Fruit fly (Drosophila melanogaster): ENCODE data around the gene Tsp3A.

Tsp3A gene

dm6 chrX:2653533-2654296 lies 34.2 kb upstream of the Tsp3A start (continued):
- TF ChIP-seq CG11504 (tag; optimal IDR thresholded peaks at IDR 0.05) (peak; percentile 26), CG3407 (GFP tag; optimal IDR thresholded peaks at IDR 0.05) (peak; percentile 35), CG2129 (GFP tag; IDR thresholded peaks at IDR 0.05; ENCODE audit: partially characterized antibody) (no peak), Ptx1 (GFP tag; IDR thresholded peaks at IDR 0.05) (no peak), CG8924 (tag; optimal IDR thresholded peaks at IDR 0.05) (no peak), D (optimal IDR thresholded peaks at IDR 0.05) (no peak), D (GFP tag; optimal IDR thresholded peaks at IDR 0.05) (no peak), CG18262 (tag; optimal IDR thresholded peaks at IDR 0.05) (no peak), Ada2b (GFP tag; IDR thresholded peaks at IDR 0.05) (no peak), Hr39 (optimal IDR thresholded peaks at IDR 0.05) (no peak), CG6254 (GFP tag; optimal IDR thresholded peaks at IDR 0.05) (peak; percentile 8), MTF-1 (GFP tag; optimal IDR thresholded peaks at IDR 0.05; ENCODE audit: borderline replicate concordance) (no peak), ATbp (GFP tag; optimal IDR thresholded peaks at IDR 0.05) (peak; percentile 72), Trl (optimal IDR thresholded peaks at IDR 0.05) (no peak), Trl (GFP tag; optimal IDR thresholded peaks at IDR 0.05) (no peak), CG13424 (tag; optimal IDR thresholded peaks at IDR 0.05) (peak; percentile 15), NC2α (GFP tag; optimal IDR thresholded peaks at IDR 0.05) (no peak), Meics (GFP tag; optimal IDR thresholded peaks at IDR 0.05) (no peak), wek (GFP tag; optimal IDR thresholded peaks at IDR 0.05) (peak; percentile 26), CG12236 (GFP tag; optimal IDR thresholded peaks at IDR 0.05) (no peak), Kr (GFP tag; optimal IDR thresholded peaks at IDR 0.05) (no peak), Vsx1 (GFP tag; optimal IDR thresholded peaks at IDR 0.05) (no peak), CG10979 (tag; optimal IDR thresholded peaks at IDR 0.05) (no peak), ken (GFP tag; IDR thresholded peaks at IDR 0.05) (no peak), ci (GFP tag; IDR thresholded peaks at IDR 0.05) (no peak), CG17802 (tag; optimal IDR thresholded peaks at IDR 0.05) (no peak), peb (GFP tag; IDR thresholded peaks at IDR 0.05) (no peak), kay (GFP tag; optimal IDR thresholded peaks at IDR 0.05) (no peak), bsh (GFP tag; optimal IDR thresholded peaks at IDR 0.05) (peak in 1 of 2 experiments; percentile 37), CG17568 (GFP tag; optimal IDR thresholded peaks at IDR 0.05) (peak; percentile 44), pb (GFP tag; optimal IDR thresholded peaks at IDR 0.05) (no peak), BtbVII (GFP tag; optimal IDR thresholded peaks at IDR 0.05) (peak; percentile 32), Opbp (GFP tag; IDR thresholded peaks at IDR 0.05; ENCODE audit: partially characterized antibody) (no peak), CG10147 (GFP tag; optimal IDR thresholded peaks at IDR 0.05) (peak; percentile 8), zfh2 (GFP tag; optimal IDR thresholded peaks at IDR 0.05) (no peak), CG9215 (GFP tag; IDR thresholded peaks at IDR 0.05) (no peak), sr (GFP tag; IDR thresholded peaks at IDR 0.05) (no peak), CG30020 (tag; optimal IDR thresholded peaks at IDR 0.05) (no peak), shn (GFP tag; optimal IDR thresholded peaks at IDR 0.05) (no peak), CG18476 (GFP tag; optimal IDR thresholded peaks at IDR 0.05) (no peak), HmgZ (tag; optimal IDR thresholded peaks at IDR 0.05) (peak; percentile 29), D19A (tag; optimal IDR thresholded peaks at IDR 0.05) (peak; percentile 7), lab (GFP tag; optimal IDR thresholded peaks at IDR 0.05) (peak; percentile 28), ato (GFP tag; IDR thresholded peaks at IDR 0.05; ENCODE audit: partially characterized antibody) (no peak), gem (tag; optimal IDR thresholded peaks at IDR 0.05) (peak; percentile 27), Blimp-1 (GFP tag; optimal IDR thresholded peaks at IDR 0.05) (peak; percentile 23), her (GFP tag; optimal IDR thresholded peaks at IDR 0.05) (no peak), ems (GFP tag; optimal IDR thresholded peaks at IDR 0.05) (no peak), CG15601 (tag; optimal IDR thresholded peaks at IDR 0.05) (peak; percentile 33), ewg (GFP tag; optimal IDR thresholded peaks at IDR 0.05) (no peak)
